5 worm cellular contexts compared by ENCODE assay signal in the genomic region with DNA sequence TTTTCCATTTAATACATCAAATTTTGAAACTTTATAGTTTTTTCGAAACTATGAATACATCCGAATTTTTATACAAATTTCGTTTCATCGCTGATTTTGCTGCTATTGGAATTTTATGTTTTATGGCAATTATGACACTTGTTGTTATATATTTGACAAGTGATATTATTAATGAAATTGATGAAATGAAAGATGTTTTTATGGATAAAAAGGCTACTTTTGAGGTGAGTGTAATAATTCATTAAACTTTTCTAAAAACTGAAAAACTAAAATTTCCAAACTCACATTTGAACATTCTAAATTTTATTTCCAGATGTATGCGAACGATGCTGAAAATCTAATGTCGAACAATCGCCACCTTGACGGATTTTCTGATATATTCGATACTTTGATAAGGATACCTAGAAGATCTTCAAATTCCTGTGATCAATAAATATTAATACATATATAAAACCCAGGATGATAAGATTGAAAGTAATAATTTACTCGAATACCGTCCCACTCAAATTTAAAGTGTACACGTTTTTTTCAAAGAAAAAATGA.
TF ChIP-seq lines count a peak whose summit lies in the region.

A gene (plus strand): TSS at position 51 of the 543 bp plus-strand sequence.
A gene (minus strand): TSS at position 402 of the 543 bp plus-strand sequence.

TF ChIP-seq in whole organism, L1 larva, 84 proteins besides CTCF, POLR2A, EP300 and RAD21:
- TF ChIP-seq aly-2 (tag; optimal IDR thresholded peaks at IDR 0.05; lab: Kevin White, UChicago) = peak; percentile 60
- TF ChIP-seq zip-4 (GFP tag; optimal IDR thresholded peaks at IDR 0.05; lab: Kevin White, UChicago) = no peak

TF ChIP-seq in whole organism, L2 larva, 48 proteins besides CTCF, POLR2A, EP300 and RAD21:
- peak; percentile 62 for TF ChIP-seq nhr-25 (tag; optimal IDR thresholded peaks at IDR 0.05; lab: Kevin White, UChicago)
- no peak for TF ChIP-seq mbf-1 (tag; optimal IDR thresholded peaks at IDR 0.05; lab: Kevin White, UChicago)
- TF ChIP-seq nhr-21 (tag; optimal IDR thresholded peaks at IDR 0.05; lab: Kevin White, UChicago) = peak; percentile 2

TF ChIP-seq in whole organism, L3 larva, 47 proteins besides CTCF, POLR2A, EP300 and RAD21:
- peak; percentile 48 for TF ChIP-seq aly-2 (tag; optimal IDR thresholded peaks at IDR 0.05; lab: Kevin White, UChicago)
- no peak for TF ChIP-seq unc-39 (tag; optimal IDR thresholded peaks at IDR 0.05; lab: Kevin White, UChicago)
- no peak for TF ChIP-seq egl-5 (tag; optimal IDR thresholded peaks at IDR 0.05; lab: Kevin White, UChicago)
- TF ChIP-seq nhr-28 (tag; optimal IDR thresholded peaks at IDR 0.05; lab: Kevin White, UChicago) = no peak
- TF ChIP-seq elt-1 (tag; optimal IDR thresholded peaks at IDR 0.05; lab: Kevin White, UChicago) = no peak
- peak; percentile 11 for TF ChIP-seq ceh-28 (tag; optimal IDR thresholded peaks at IDR 0.05; lab: Kevin White, UChicago)
- TF ChIP-seq fkh-10 (GFP tag; optimal IDR thresholded peaks at IDR 0.05; lab: Kevin White, UChicago) = no peak
- TF ChIP-seq elt-3 (tag; optimal IDR thresholded peaks at IDR 0.05; lab: Kevin White, UChicago) = no peak
- TF ChIP-seq ceh-82 (tag; optimal IDR thresholded peaks at IDR 0.05; lab: Kevin White, UChicago) = no peak

TF ChIP-seq in whole organism, L4 larva, 104 proteins besides CTCF, POLR2A, EP300 and RAD21:
- TF ChIP-seq spr-1 (tag; optimal IDR thresholded peaks at IDR 0.05; lab: Kevin White, UChicago) (no peak), pha-4 (GFP tag; IDR thresholded peaks at IDR 0.05; lab: Robert Waterston, UW) (no peak), pha-4 (tag; optimal IDR thresholded peaks at IDR 0.05; lab: Kevin White, UChicago) (no peak), nhr-28 (tag; optimal IDR thresholded peaks at IDR 0.05; lab: Kevin White, UChicago) (no peak), spr-3 (GFP tag; optimal IDR thresholded peaks at IDR 0.05; lab: Kevin White, UChicago) (no peak), arid-1 (GFP tag; conservative IDR thresholded peaks at IDR 0.05; lab: Robert Waterston, UW) (peak; percentile 47; the same call in 1 of the 2 replicates), F49E8.2 (tag; optimal IDR thresholded peaks at IDR 0.05; lab: Kevin White, UChicago; ENCODE audit: borderline replicate concordance) (peak; percentile 30), nhr-42 (GFP tag; IDR thresholded peaks at IDR 0.05; lab: Robert Waterston, UW) (no peak), ama-1 (optimal IDR thresholded peaks at IDR 0.05; lab: Kevin White, UChicago) (peak; percentile 10), ceh-20 (GFP tag; IDR thresholded peaks at IDR 0.05; lab: Robert Waterston, UW) (no peak), lin-1 (GFP tag; IDR thresholded peaks at IDR 0.05; lab: Robert Waterston, UW) (no peak), lim-7 (GFP tag; IDR thresholded peaks at IDR 0.05; lab: Robert Waterston, UW) (no peak), lin-38 (GFP tag; IDR thresholded peaks at IDR 0.05; lab: Robert Waterston, UW) (peak; percentile 55), lir-3 (tag; optimal IDR thresholded peaks at IDR 0.05; lab: Kevin White, UChicago) (no peak), lin-13 (GFP tag; optimal IDR thresholded peaks at IDR 0.05; lab: Kevin White, UChicago) (no peak), nhr-102 (tag; optimal IDR thresholded peaks at IDR 0.05; lab: Kevin White, UChicago) (peak; percentile 8), ces-1 (GFP tag; optimal IDR thresholded peaks at IDR 0.05; lab: Kevin White, UChicago) (no peak), F10B5.3 (tag; optimal IDR thresholded peaks at IDR 0.05; lab: Kevin White, UChicago) (peak; percentile 17), nhr-11 (tag; optimal IDR thresholded peaks at IDR 0.05; lab: Kevin White, UChicago) (no peak), madf-9 (GFP tag; conservative IDR thresholded peaks at IDR 0.05; lab: Robert Waterston, UW) (no peak), egl-27 (tag; optimal IDR thresholded peaks at IDR 0.05; lab: Kevin White, UChicago) (no peak), nhr-77 (tag; optimal IDR thresholded peaks at IDR 0.05; lab: Kevin White, UChicago) (no peak), ceh-28 (tag; optimal IDR thresholded peaks at IDR 0.05; lab: Kevin White, UChicago) (no peak), fos-1 (tag; optimal IDR thresholded peaks at IDR 0.05; lab: Kevin White, UChicago) (no peak), lin-29 (GFP tag; IDR thresholded peaks at IDR 0.05; lab: Robert Waterston, UW) (no peak), snpc-1.2 (GFP tag; IDR thresholded peaks at IDR 0.05; lab: Robert Waterston, UW) (peak; percentile 48; the same call in 1 of the 2 replicates), daf-16 (GFP tag; optimal IDR thresholded peaks at IDR 0.05; lab: Kevin White, UChicago) (no peak), daf-16 (tag; optimal IDR thresholded peaks at IDR 0.05; lab: Kevin White, UChicago) (peak; percentile 24), nhr-10 (tag; optimal IDR thresholded peaks at IDR 0.05; lab: Kevin White, UChicago) (no peak), aly-2 (tag; optimal IDR thresholded peaks at IDR 0.05; lab: Kevin White, UChicago) (peak; percentile 69), mxl-2 (GFP tag; conservative IDR thresholded peaks at IDR 0.05; lab: Robert Waterston, UW) (no peak), egl-43 (GFP tag; IDR thresholded peaks at IDR 0.05; lab: Robert Waterston, UW) (no peak), zip-2 (tag; optimal IDR thresholded peaks at IDR 0.05; lab: Kevin White, UChicago) (no peak), nhr-111 (GFP tag; optimal IDR thresholded peaks at IDR 0.05; lab: Kevin White, UChicago) (peak; percentile 10), ztf-7 (tag; optimal IDR thresholded peaks at IDR 0.05; lab: Kevin White, UChicago) (no peak), unc-39 (tag; optimal IDR thresholded peaks at IDR 0.05; lab: Kevin White, UChicago) (no peak)

TF ChIP-seq in whole organism, young adult, 124 proteins besides CTCF, POLR2A, EP300 and RAD21 (continues in another document):
- TF ChIP-seq egrh-3 (GFP tag; IDR thresholded peaks at IDR 0.05; lab: Robert Waterston, UW) (no peak), ztf-22 (GFP tag; optimal IDR thresholded peaks at IDR 0.05; lab: Kevin White, UChicago) (no peak), B0261.1 (tag; optimal IDR thresholded peaks at IDR 0.05; lab: Kevin White, UChicago) (no peak), sdz-38 (tag; optimal IDR thresholded peaks at IDR 0.05; lab: Kevin White, UChicago) (no peak), aptf-2 (GFP tag; conservative IDR thresholded peaks at IDR 0.05; lab: Robert Waterston, UW) (no peak), F39B2.1 (GFP tag; IDR thresholded peaks at IDR 0.05; lab: Robert Waterston, UW) (peak; percentile 61; the same call in 1 of the 2 replicates), ccch-3 (GFP tag; optimal IDR thresholded peaks at IDR 0.05; lab: Kevin White, UChicago) (no peak), F22D6.2 (tag; optimal IDR thresholded peaks at IDR 0.05; lab: Kevin White, UChicago) (no peak), rcor-1 (GFP tag; IDR thresholded peaks at IDR 0.05; lab: Robert Waterston, UW) (0 out of 2 replicates have a peak, but pooled peaks have one; percentile 32), atf-7 (tag; optimal IDR thresholded peaks at IDR 0.05; lab: Kevin White, UChicago) (peak; percentile 9), lag-1 (GFP tag; IDR thresholded peaks at IDR 0.05; lab: Robert Waterston, UW) (no peak), madf-6 (GFP tag; IDR thresholded peaks at IDR 0.05; lab: Robert Waterston, UW) (peak; percentile 76), C06A6.2 (GFP tag; conservative IDR thresholded peaks at IDR 0.05; lab: Robert Waterston, UW) (no peak), nhr-120 (GFP tag; IDR thresholded peaks at IDR 0.05; lab: Robert Waterston, UW) (0 out of 2 replicates have a peak, but pooled peaks have one; percentile 26), mes-4 (tag; optimal IDR thresholded peaks at IDR 0.05; lab: Kevin White, UChicago) (no peak), ztf-26 (tag; optimal IDR thresholded peaks at IDR 0.05; lab: Kevin White, UChicago) (no peak), ceh-79 (tag; optimal IDR thresholded peaks at IDR 0.05; lab: Kevin White, UChicago) (no peak), chd-7 (tag; optimal IDR thresholded peaks at IDR 0.05; lab: Kevin White, UChicago) (no peak), die-1 (tag; optimal IDR thresholded peaks at IDR 0.05; lab: Kevin White, UChicago) (peak; percentile 21), unc-130 (GFP tag; optimal IDR thresholded peaks at IDR 0.05; lab: Kevin White, UChicago) (peak; percentile 14), K11D2.4 (GFP tag; IDR thresholded peaks at IDR 0.05; lab: Robert Waterston, UW) (no peak), attf-5 (GFP tag; optimal IDR thresholded peaks at IDR 0.05; lab: Kevin White, UChicago) (no peak), efl-1 (GFP tag; optimal IDR thresholded peaks at IDR 0.05; lab: Kevin White, UChicago) (no peak), egl-44 (GFP tag; IDR thresholded peaks at IDR 0.05; lab: Robert Waterston, UW) (no peak), him-1 (tag; optimal IDR thresholded peaks at IDR 0.05; lab: Kevin White, UChicago) (no peak), C17E4.6 (GFP tag; IDR thresholded peaks at IDR 0.05; lab: Robert Waterston, UW) (peak; percentile 44; the same call in 1 of the 2 replicates), nhr-27 (tag; optimal IDR thresholded peaks at IDR 0.05; lab: Kevin White, UChicago) (no peak), rpc-1 (optimal IDR thresholded peaks at IDR 0.05; lab: Kevin White, UChicago) (no peak), rpc-1 (tag; optimal IDR thresholded peaks at IDR 0.05; lab: Kevin White, UChicago) (no peak), ztf-6 (GFP tag; IDR thresholded peaks at IDR 0.05; lab: Robert Waterston, UW) (no peak), K12H6.12 (tag; optimal IDR thresholded peaks at IDR 0.05; lab: Kevin White, UChicago) (no peak), F57C9.4 (tag; optimal IDR thresholded peaks at IDR 0.05; lab: Kevin White, UChicago) (no peak), akir-1 (GFP tag; optimal IDR thresholded peaks at IDR 0.05; lab: Kevin White, UChicago) (no peak), lin-26 (GFP tag; IDR thresholded peaks at IDR 0.05; lab: Robert Waterston, UW) (peak; percentile 62; the same call in 1 of the 2 replicates), let-607 (tag; optimal IDR thresholded peaks at IDR 0.05; lab: Kevin White, UChicago) (no peak), zim-3 (tag; optimal IDR thresholded peaks at IDR 0.05; lab: Kevin White, UChicago) (no peak), zfh-2 (GFP tag; conservative IDR thresholded peaks at IDR 0.05; lab: Robert Waterston, UW) (no peak), nfya-2 (GFP tag; IDR thresholded peaks at IDR 0.05; lab: Robert Waterston, UW) (no peak), dpff-1 (tag; optimal IDR thresholded peaks at IDR 0.05; lab: Kevin White, UChicago) (no peak), Y67H2A.10 (GFP tag; conservative IDR thresholded peaks at IDR 0.05; lab: Robert Waterston, UW) (no peak), hlh-26 (GFP tag; conservative IDR thresholded peaks at IDR 0.05; lab: Robert Waterston, UW) (no peak), athp-1 (tag; optimal IDR thresholded peaks at IDR 0.05; lab: Kevin White, UChicago) (no peak), let-526 (GFP tag; IDR thresholded peaks at IDR 0.05; lab: Robert Waterston, UW) (no peak), tlf-1 (GFP tag; optimal IDR thresholded peaks at IDR 0.05; lab: Kevin White, UChicago) (peak; percentile 33)
